Fruit fly (Drosophila melanogaster): ENCODE data around the gene aay.

The aay gene

dm6 chr3L:9462247-9462769 is 39.3 kb downstream of the aay start (continued):
- peak; percentile 83 for TF ChIP-seq CG8632 (GFP tag; optimal IDR thresholded peaks at IDR 0.05)
- peak; percentile 70 to 93 for TF ChIP-seq salr (GFP tag; optimal IDR thresholded peaks at IDR 0.05)
- peak; percentile 86 for TF ChIP-seq Sox14 (GFP tag; optimal IDR thresholded peaks at IDR 0.05)
- peak; percentile 77 for TF ChIP-seq CG31627 (GFP tag; optimal IDR thresholded peaks at IDR 0.05)
- TF ChIP-seq dsx (GFP tag; optimal IDR thresholded peaks at IDR 0.05; ENCODE audit: poor library complexity, severe bottlenecking), result peak; percentile 85
- peak; percentile 87 for TF ChIP-seq CG34406 (GFP tag; optimal IDR thresholded peaks at IDR 0.05)
- peak; percentile 93 for TF ChIP-seq esn (GFP tag; optimal IDR thresholded peaks at IDR 0.05)
- peak; percentile 89 for TF ChIP-seq Sox102F (GFP tag; optimal IDR thresholded peaks at IDR 0.05)
- peak; percentile 52 for TF ChIP-seq CG8319 (GFP tag; optimal IDR thresholded peaks at IDR 0.05)
- TF ChIP-seq Hr4 (GFP tag; optimal IDR thresholded peaks at IDR 0.05), result peak; percentile 96
- TF ChIP-seq CG11762 (GFP tag; optimal IDR thresholded peaks at IDR 0.05; ENCODE audit: insufficient read depth), result peak; percentile 81
- peak; percentile 87 for TF ChIP-seq acj6 (GFP tag; optimal IDR thresholded peaks at IDR 0.05)
- TF ChIP-seq CG6808 (GFP tag; optimal IDR thresholded peaks at IDR 0.05), result peak; percentile 83
- peak; percentile 92 for TF ChIP-seq Lpt (GFP tag; optimal IDR thresholded peaks at IDR 0.05)
- peak; percentile 99 for TF ChIP-seq Eip78C (GFP tag)
- TF ChIP-seq Sox15 (GFP tag; optimal IDR thresholded peaks at IDR 0.05), result peak; percentile 56
- TF ChIP-seq CG7368 (GFP tag; optimal IDR thresholded peaks at IDR 0.05), result peak; percentile 80
- TF ChIP-seq cyc (GFP tag; optimal IDR thresholded peaks at IDR 0.05), result peak; percentile 80
- TF ChIP-seq Eip93F (GFP tag; optimal IDR thresholded peaks at IDR 0.05), result peak; percentile 76
- peak; percentile 83 for TF ChIP-seq fd85E (GFP tag; optimal IDR thresholded peaks at IDR 0.05)
- peak; percentile 66 to 84 for TF ChIP-seq ss (GFP tag; optimal IDR thresholded peaks at IDR 0.05)
- TF ChIP-seq Gug (GFP tag; IDR thresholded peaks at IDR 0.05), result peak; percentile 87
- peak; percentile 59 for TF ChIP-seq CG11902 (GFP tag; optimal IDR thresholded peaks at IDR 0.05)
- TF ChIP-seq Ets96B (tag; optimal IDR thresholded peaks at IDR 0.05), result peak; percentile 92
- TF ChIP-seq topi (GFP tag; optimal IDR thresholded peaks at IDR 0.05), result peak; percentile 89
- peak; percentile 89 for TF ChIP-seq CG3919 (GFP tag; optimal IDR thresholded peaks at IDR 0.05)
- peak; percentile 91 for TF ChIP-seq pdm3 (GFP tag; optimal IDR thresholded peaks at IDR 0.05)
- peak; percentile 71 for TF ChIP-seq CG9139 (GFP tag; optimal IDR thresholded peaks at IDR 0.05)
- TF ChIP-seq OdsH (GFP tag; optimal IDR thresholded peaks at IDR 0.05), result peak; percentile 91
- peak; percentile 90 for TF ChIP-seq eg (GFP tag; IDR thresholded peaks at IDR 0.05)
- TF ChIP-seq Hr39 (GFP tag; optimal IDR thresholded peaks at IDR 0.05), result peak; percentile 64
- peak; percentile 95 for TF ChIP-seq CG15336 (GFP tag; IDR thresholded peaks at IDR 0.05)
- TF ChIP-seq achi (GFP tag; optimal IDR thresholded peaks at IDR 0.05), result peak; percentile 90
- TF ChIP-seq Hr38 (GFP tag; optimal IDR thresholded peaks at IDR 0.05), result no peak
- TF ChIP-seq net (GFP tag; optimal IDR thresholded peaks at IDR 0.05), result peak; percentile 91

- TF ChIP-seq fkh (GFP tag; optimal IDR thresholded peaks at IDR 0.05) (no peak), CG3032 (tag; optimal IDR thresholded peaks at IDR 0.05) (peak; percentile 46), CG9139 (GFP tag; optimal IDR thresholded peaks at IDR 0.05) (peak; percentile 82), Ets96B (tag; optimal IDR thresholded peaks at IDR 0.05) (peak; percentile 64), CG6808 (GFP tag; optimal IDR thresholded peaks at IDR 0.05) (peak; percentile 78), spab (GFP tag; optimal IDR thresholded peaks at IDR 0.05) (peak; percentile 30), dsx (GFP tag; optimal IDR thresholded peaks at IDR 0.05; ENCODE audit: poor library complexity, severe bottlenecking) (peak; percentile 53), CG6163 (GFP tag; IDR thresholded peaks at IDR 0.05) (peak; percentile 66; the same call in 2 of the 3 replicates), CG8119 (GFP tag; IDR thresholded peaks at IDR 0.05) (peak; percentile 44; the same call in 2 of the 3 replicates), Hr39 (GFP tag; optimal IDR thresholded peaks at IDR 0.05) (no peak), Hr4 (GFP tag; optimal IDR thresholded peaks at IDR 0.05) (no peak), ss (GFP tag; optimal IDR thresholded peaks at IDR 0.05) (peak; percentile 86 to 87), CG16779 (tag; optimal IDR thresholded peaks at IDR 0.05) (peak; percentile 27), salr (GFP tag; optimal IDR thresholded peaks at IDR 0.05) (peak in 1 of 2 experiments; percentile 21), CG1621 (tag; optimal IDR thresholded peaks at IDR 0.05) (peak; percentile 66), CG10669 (GFP tag; optimal IDR thresholded peaks at IDR 0.05) (peak; percentile 33)
Measured at dm6 chr3L:9462794-9463193, 39.7 kb downstream of the aay start.

All from whole organism, prepupa.